Worm (Caenorhabditis elegans): ENCODE results near the gene K12H4.3.

DNA sequence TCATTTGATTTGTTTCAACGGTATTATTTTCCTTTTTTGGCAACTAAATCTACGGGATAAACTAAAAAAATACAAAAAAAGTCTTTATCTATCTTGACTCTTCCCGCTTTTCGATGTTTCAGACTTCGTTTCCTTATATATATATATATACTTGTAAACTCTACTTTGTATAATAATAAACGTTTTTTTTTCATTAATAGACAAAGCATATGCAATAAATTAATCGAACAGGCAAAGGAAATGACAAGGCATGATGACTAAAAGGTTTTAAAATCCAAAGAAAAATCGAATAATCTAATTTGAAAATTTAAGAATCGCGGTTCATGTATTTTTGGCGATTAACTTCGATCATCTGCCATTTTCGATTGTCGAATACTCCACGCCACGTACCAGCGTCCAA, 32.3 kb upstream of the K12H4.3 start:
- TF ChIP-seq zip-11 (GFP tag; IDR thresholded peaks at IDR 0.05) (no peak), nhr-237 (tag; optimal IDR thresholded peaks at IDR 0.05) (no peak), lsy-2 (tag; optimal IDR thresholded peaks at IDR 0.05) (no peak), nhr-28 (tag; optimal IDR thresholded peaks at IDR 0.05) (no peak), hlh-30 (tag; optimal IDR thresholded peaks at IDR 0.05; ENCODE audit: insufficient read depth) (no peak), unc-62 (GFP tag; optimal IDR thresholded peaks at IDR 0.05 in 1 of 2) (no peak), unc-62 (tag; optimal IDR thresholded peaks at IDR 0.05) (no peak), lin-15B (tag; optimal IDR thresholded peaks at IDR 0.05) (no peak), unc-39 (tag; optimal IDR thresholded peaks at IDR 0.05) (no peak), dpl-1 (GFP tag; optimal IDR thresholded peaks at IDR 0.05) (no peak), jun-1 (tag; optimal IDR thresholded peaks at IDR 0.05) (no peak), nhr-6 (tag; optimal IDR thresholded peaks at IDR 0.05) (no peak), egl-27 (tag; optimal IDR thresholded peaks at IDR 0.05) (no peak)
